Worm (Caenorhabditis elegans) whole organism, young adult: ENCODE results near the gene F44E5.17.

Experiments used
- B0261.1 ChIP-seq: sonication (generic microtip); optimal IDR thresholded peaks from 2 replicates; lab custom pipeline; 2016; ENCODE audit warnings: mild to moderate bottlenecking, missing genetic modification characterization, moderate library complexity, missing compliant biosample characterization
- C17E4.6 ChIP-seq: fragments of 200-800 bp; sonication (Bioruptor generic); IDR thresholded peaks from 2 replicates; pipeline ENCODE4 v1.3.6; 2022; ENCODE audit warnings: missing genetic modification reagents, missing genetic modification characterization, missing compliant biosample characterization
- D2030.7 ChIP-seq: fragments of 200-800 bp; sonication (Bioruptor generic); IDR thresholded peaks from 2 replicates; pipeline ENCODE4 v1.3.6; 2022; ENCODE audit warnings: missing genetic modification reagents, missing genetic modification characterization, missing compliant biosample characterization
- F22D6.2 ChIP-seq: sonication (generic microtip); optimal IDR thresholded peaks from 2 replicates; lab custom pipeline; 2016; ENCODE audit warnings: mild to moderate bottlenecking, missing genetic modification characterization, missing compliant biosample characterization
- F39B2.1 ChIP-seq: fragments of 200-800 bp; sonication (Bioruptor generic); IDR thresholded peaks from 2 replicates; pipeline ENCODE4 v1.3.6; 2022; ENCODE audit warnings: missing genetic modification reagents, missing genetic modification characterization, missing compliant biosample characterization
- F57C9.4 ChIP-seq: sonication (generic microtip); optimal IDR thresholded peaks from 2 replicates; lab custom pipeline; 2017; ENCODE audit warnings: mild to moderate bottlenecking, missing genetic modification characterization, missing compliant biosample characterization
- Y53F4B.3 ChIP-seq: fragments of 200-800 bp; sonication (Bioruptor generic); IDR thresholded peaks from 2 replicates; pipeline ENCODE4 v1.3.6; 2022; ENCODE audit warnings: missing genetic modification reagents, missing genetic modification characterization, missing compliant biosample characterization
- Y95B8A.8 ChIP-seq: fragments of 200-800 bp; sonication (Bioruptor generic); IDR thresholded peaks from 2 replicates; pipeline ENCODE4 v1.3.6; 2022; ENCODE audit warnings: missing genetic modification reagents, missing genetic modification characterization, missing compliant biosample characterization
- ZK185.1 ChIP-seq: sonication (generic microtip); optimal IDR thresholded peaks from 2 replicates; lab custom pipeline; 2016; ENCODE audit warnings: mild to moderate bottlenecking, missing genetic modification characterization, missing compliant biosample characterization; ENCODE audit not compliant: poor library complexity, severe bottlenecking
- akir-1 ChIP-seq: fragments of 200-800 bp; sonication (Bioruptor generic); optimal IDR thresholded peaks from 2 replicates; lab custom pipeline; 2018; ENCODE audit warnings: mild to moderate bottlenecking, missing genetic modification characterization, moderate library complexity, missing compliant biosample characterization
- ama-1 ChIP-seq, 3 experiments: fragments of 150-350 bp in 1 of 3; sonication (generic microtip) in 2 of 3; optimal IDR thresholded peaks; 2 replicates each; lab custom pipeline; 2014 to 2018; ENCODE audit warnings: missing biosample characterization in 2 of 3, missing genetic modification characterization in 2 of 3, missing genetic modification reagents in 2 of 3
- aptf-3 ChIP-seq: fragments of 200-800 bp; sonication (Bioruptor generic); IDR thresholded peaks from 2 replicates; pipeline ENCODE4 v1.3.6; 2022; ENCODE audit warnings: missing genetic modification characterization, missing compliant biosample characterization
- atf-7 ChIP-seq: sonication (generic microtip); optimal IDR thresholded peaks from 2 replicates; lab custom pipeline; 2017; ENCODE audit warnings: mild to moderate bottlenecking, missing genetic modification characterization, missing compliant biosample characterization
- athp-1 ChIP-seq: sonication (generic microtip); optimal IDR thresholded peaks from 2 replicates; lab custom pipeline; 2017; ENCODE audit warnings: mild to moderate bottlenecking, missing genetic modification characterization, missing compliant biosample characterization
- bed-1 ChIP-seq: fragments of 200-800 bp; sonication (Bioruptor generic); IDR thresholded peaks from 2 replicates; pipeline ENCODE4 v1.3.6; 2022; ENCODE audit warnings: missing genetic modification reagents, missing genetic modification characterization, missing compliant biosample characterization
- bed-2 ChIP-seq: fragments of 200-800 bp; sonication (Bioruptor generic); IDR thresholded peaks from 2 replicates; pipeline ENCODE4 v1.3.6; 2022; ENCODE audit warnings: missing genetic modification reagents, missing genetic modification characterization, missing compliant biosample characterization
- ccch-3 ChIP-seq: fragments of 200-800 bp; sonication (Bioruptor generic); optimal IDR thresholded peaks from 2 replicates; lab custom pipeline; 2018; ENCODE audit warnings: mild to moderate bottlenecking, missing genetic modification characterization, missing compliant biosample characterization
- ceh-40 ChIP-seq: fragments of 200-800 bp; sonication (Bioruptor generic); IDR thresholded peaks from 2 replicates; pipeline ENCODE4 v1.3.6; 2022; ENCODE audit warnings: missing genetic modification characterization, missing compliant biosample characterization
- ceh-58 ChIP-seq: fragments of 200-800 bp; sonication (Bioruptor generic); IDR thresholded peaks from 2 replicates; pipeline ENCODE4 v1.3.6; 2022; ENCODE audit warnings: missing genetic modification characterization, missing compliant biosample characterization
- dox-1 ChIP-seq: fragments of 200-800 bp; sonication (Bioruptor generic); IDR thresholded peaks from 2 replicates; pipeline ENCODE4 v1.3.6; 2022; ENCODE audit warnings: missing genetic modification reagents, missing genetic modification characterization, missing compliant biosample characterization
- egl-18 ChIP-seq: fragments of 200-800 bp; sonication (Bioruptor generic); IDR thresholded peaks from 2 replicates; pipeline ENCODE4 v1.3.6; 2022; ENCODE audit warnings: missing genetic modification reagents, missing genetic modification characterization, missing compliant biosample characterization
- egl-44 ChIP-seq: fragments of 200-800 bp; sonication (Bioruptor generic); IDR thresholded peaks from 2 replicates; pipeline ENCODE4 v1.3.6; 2022; ENCODE audit warnings: missing genetic modification reagents, missing genetic modification characterization, missing compliant biosample characterization
- hlh-12 ChIP-seq: sonication (generic microtip); optimal IDR thresholded peaks from 2 replicates; lab custom pipeline; 2016; ENCODE audit warnings: missing genetic modification characterization, missing compliant biosample characterization
- hmg-20 ChIP-seq: fragments of 200-800 bp; sonication (Bioruptor generic); IDR thresholded peaks from 2 replicates; pipeline ENCODE4 v1.3.6; 2022; ENCODE audit warnings: missing genetic modification reagents, missing genetic modification characterization, missing compliant biosample characterization
- let-526 ChIP-seq: fragments of 200-800 bp; sonication (Bioruptor generic); IDR thresholded peaks from 2 replicates; pipeline ENCODE4 v1.3.6; 2022; ENCODE audit warnings: missing genetic modification reagents, missing genetic modification characterization, missing compliant biosample characterization
- lin-26 ChIP-seq: fragments of 200-800 bp; sonication (Bioruptor generic); IDR thresholded peaks from 2 replicates; pipeline ENCODE4 v1.3.6; 2022; ENCODE audit warnings: missing genetic modification reagents, missing genetic modification characterization, missing compliant biosample characterization
- lin-35 ChIP-seq, 3 experiments: fragments of 150-350 bp in 2 of 3; sonication (generic microtip) in 1 of 3; optimal IDR thresholded peaks; 2 replicates each; lab custom pipeline; 2014 to 2018; ENCODE audit warnings: missing biosample characterization in 3 of 3, missing genetic modification characterization in 3 of 3, missing genetic modification reagents in 3 of 3
- lsl-1 ChIP-seq: fragments of 200-800 bp; sonication (Bioruptor generic); optimal IDR thresholded peaks from 2 replicates; lab custom pipeline; 2018; ENCODE audit warnings: mild to moderate bottlenecking, missing genetic modification characterization, moderate library complexity, missing compliant biosample characterization
- lsy-27 ChIP-seq: sonication (generic microtip); optimal IDR thresholded peaks from 2 replicates; lab custom pipeline; 2017; ENCODE audit warnings: missing genetic modification characterization, mild to moderate bottlenecking, missing compliant biosample characterization, antibody characterized with exemption, missing genotype, borderline replicate concordance; ENCODE audit not compliant: insufficient read depth
- madf-10 ChIP-seq: sonication (generic microtip); optimal IDR thresholded peaks from 2 replicates; lab custom pipeline; 2016; ENCODE audit warnings: mild to moderate bottlenecking, missing genetic modification characterization, missing compliant biosample characterization
- madf-8 ChIP-seq: fragments of 200-800 bp; sonication (Bioruptor generic); conservative IDR thresholded peaks from 2 replicates; pipeline ENCODE4 v1.3.6; 2022; ENCODE audit warnings: missing genetic modification reagents, missing genetic modification characterization, missing compliant biosample characterization
- mes-4 ChIP-seq: sonication (generic microtip); optimal IDR thresholded peaks from 2 replicates; lab custom pipeline; 2016; ENCODE audit warnings: missing genotype, missing genetic modification characterization, missing compliant biosample characterization
- mxl-1 ChIP-seq: sonication (generic microtip); optimal IDR thresholded peaks from 2 replicates; lab custom pipeline; 2016; ENCODE audit warnings: missing genetic modification characterization, missing compliant biosample characterization
- nfya-1 ChIP-seq: sonication (generic microtip); optimal IDR thresholded peaks from 2 replicates; lab custom pipeline; 2017; ENCODE audit warnings: antibody characterized with exemption, missing compliant biosample characterization, missing genetic modification characterization, borderline replicate concordance; ENCODE audit not compliant: insufficient read depth
- nfyb-1 ChIP-seq: fragments of 200-800 bp; sonication (Bioruptor generic); IDR thresholded peaks from 2 replicates; pipeline ENCODE4 v1.3.6; 2022; ENCODE audit warnings: missing genetic modification reagents, missing genetic modification characterization, missing compliant biosample characterization
- nhr-120 ChIP-seq: fragments of 200-800 bp; sonication (Bioruptor generic); IDR thresholded peaks from 2 replicates; pipeline ENCODE4 v1.3.6; 2022; ENCODE audit warnings: missing genetic modification characterization, missing compliant biosample characterization
- nhr-27 ChIP-seq: fragments of 200-800 bp; sonication (Bioruptor generic); optimal IDR thresholded peaks from 2 replicates; lab custom pipeline; 2018; ENCODE audit warnings: mild to moderate bottlenecking, missing genetic modification characterization, moderate library complexity, missing compliant biosample characterization
- rcor-1 ChIP-seq: fragments of 200-800 bp; sonication (Bioruptor generic); IDR thresholded peaks from 2 replicates; pipeline ENCODE4 v1.3.6; 2022; ENCODE audit warnings: missing genetic modification reagents, missing genetic modification characterization, missing compliant biosample characterization
- rec-8 ChIP-seq, 2 experiments: sonication (generic microtip); optimal IDR thresholded peaks; 2 replicates each; lab custom pipeline; 2016; ENCODE audit warnings: mild to moderate bottlenecking in 2 of 2, missing genetic modification characterization in 2 of 2, missing genetic modification reagents in 2 of 2, missing genotype in 2 of 2, missing biosample characterization in 1 of 2, missing compliant biosample characterization in 1 of 2, moderate library complexity in 1 of 2
- rpc-1 ChIP-seq, 2 experiments: fragments of 150-350 bp in 1 of 2; sonication (generic microtip) in 1 of 2; optimal IDR thresholded peaks; 2 replicates each; lab custom pipeline; 2014 to 2018; ENCODE audit warnings: missing biosample characterization in 1 of 2, missing genetic modification characterization in 1 of 2, missing genetic modification reagents in 1 of 2, missing genotype in 1 of 2
- snpc-4 ChIP-seq, 5 experiments: fragments of 150-350 bp in 1 of 5; sonication (generic microtip) in 4 of 5; optimal IDR thresholded peaks; 2 replicates each; lab custom pipeline; 2014 to 2018; ENCODE audit warnings: missing genetic modification characterization in 5 of 5, missing biosample characterization in 3 of 5, antibody characterized with exemption in 2 of 5, mild to moderate bottlenecking in 2 of 5, missing compliant biosample characterization in 2 of 5, missing genotype in 2 of 5, moderate library complexity in 2 of 5, missing genetic modification reagents in 1 of 5
- somi-1 ChIP-seq: fragments of 200-800 bp; sonication (Bioruptor generic); optimal IDR thresholded peaks from 2 replicates; lab custom pipeline; 2018; ENCODE audit warnings: mild to moderate bottlenecking, missing genetic modification characterization, missing compliant biosample characterization
- tbx-9 ChIP-seq: sonication (generic microtip); optimal IDR thresholded peaks from 2 replicates; lab custom pipeline; 2016; ENCODE audit warnings: borderline replicate concordance, missing genetic modification characterization, inconsistent platforms, missing compliant biosample characterization
- zim-3 ChIP-seq: sonication (generic microtip); optimal IDR thresholded peaks from 2 replicates; lab custom pipeline; 2017; ENCODE audit warnings: mild to moderate bottlenecking, missing genetic modification characterization, moderate library complexity, missing compliant biosample characterization
- ztf-18 ChIP-seq: sonication (generic microtip); optimal IDR thresholded peaks from 2 replicates; lab custom pipeline; 2016; ENCODE audit warnings: missing genotype, mild to moderate bottlenecking, missing genetic modification characterization, missing compliant biosample characterization
- ztf-25 ChIP-seq: fragments of 200-800 bp; sonication (Bioruptor generic); IDR thresholded peaks from 2 replicates; pipeline ENCODE4 v1.3.6; 2022; ENCODE audit warnings: missing genetic modification reagents, missing genetic modification characterization, missing compliant biosample characterization
- ztf-28 ChIP-seq: fragments of 200-800 bp; sonication (Bioruptor generic); IDR thresholded peaks from 2 replicates; pipeline ENCODE4 v1.3.6; 2022; ENCODE audit warnings: missing genetic modification reagents, missing genetic modification characterization, missing compliant biosample characterization

Gene F44E5.17

DNA sequence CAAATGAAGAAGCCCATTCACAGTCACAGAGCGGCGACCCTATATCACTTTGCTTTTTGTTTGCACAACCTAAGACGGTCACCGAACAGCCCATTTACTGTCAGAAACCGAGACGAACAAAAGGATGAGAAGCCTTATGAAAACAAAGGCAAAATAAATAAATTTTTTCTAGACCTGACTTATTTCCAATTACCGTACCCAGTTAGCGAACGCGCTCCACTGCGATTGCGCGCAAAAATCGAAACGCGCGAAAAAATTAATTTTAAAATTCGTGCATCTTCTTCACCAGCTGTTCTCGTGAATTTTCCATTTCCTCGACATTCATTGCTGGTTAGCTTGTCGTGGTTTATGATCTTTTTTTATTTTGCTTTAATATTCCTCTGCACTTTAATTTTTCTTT is 34.1 kb upstream of the F44E5.17 start, which contains the start of gene F43G6.16 (continued):
- TF ChIP-seq ztf-28 (GFP tag; lab: Robert Waterston, UW), result peak; percentile 76; the same call in 1 of the 2 replicates
- no peak for TF ChIP-seq lsy-27 (tag; lab: Kevin White, UChicago)
- TF ChIP-seq F22D6.2, result no peak
- TF ChIP-seq aptf-3 (GFP tag; lab: Robert Waterston, UW), result no peak
- no peak for TF ChIP-seq rec-8 (tag; optimal IDR thresholded peaks at IDR 0.05; lab: Kevin White, UChicago)
- peak; percentile 100 for TF ChIP-seq madf-8 (GFP tag; lab: Robert Waterston, UW)
- no peak for TF ChIP-seq B0261.1 (tag; lab: Kevin White, UChicago)
- TF ChIP-seq mxl-1 (tag; lab: Kevin White, UChicago), result no peak
- no peak for TF ChIP-seq ama-1 (optimal IDR thresholded peaks at IDR 0.05; lab: Kevin White, UChicago)
- no peak for TF ChIP-seq ama-1 (GFP tag; optimal IDR thresholded peaks at IDR 0.05; lab: Kevin White, UChicago)
- TF ChIP-seq ztf-18, result peak; percentile 53
- no peak for TF ChIP-seq tbx-9 (tag; lab: Kevin White, UChicago)
- no peak; the same call in 1 of the 2 replicates for TF ChIP-seq Y53F4B.3
- TF ChIP-seq nfyb-1 (GFP tag; lab: Robert Waterston, UW), result 0 out of 2 replicates have a peak, but pooled peaks have one; percentile 50
- TF ChIP-seq hlh-12 (tag; lab: Kevin White, UChicago), result no peak
- TF ChIP-seq let-526 (GFP tag; lab: Robert Waterston, UW), result no peak
- peak; percentile 51 for TF ChIP-seq athp-1 (tag; lab: Kevin White, UChicago)
- TF ChIP-seq zim-3, result no peak
- no peak for TF ChIP-seq atf-7 (tag; lab: Kevin White, UChicago)
- 0 out of 2 replicates have a peak, but pooled peaks have one; percentile 54 for TF ChIP-seq ztf-25
- TF ChIP-seq ccch-3 (GFP tag; lab: Kevin White, UChicago), result no peak
- no peak for TF ChIP-seq F39B2.1 (GFP tag; lab: Robert Waterston, UW)
- TF ChIP-seq lsl-1 (GFP tag; lab: Kevin White, UChicago), result peak; percentile 99
- TF ChIP-seq snpc-4 (GFP tag; optimal IDR thresholded peaks at IDR 0.05; lab: Kevin White, UChicago), result peak; percentile 28
- peak; percentile 21 to 63 (median 40) for TF ChIP-seq snpc-4 (tag; optimal IDR thresholded peaks at IDR 0.05; lab: Kevin White, UChicago)
- no peak for TF ChIP-seq ceh-40 (GFP tag; lab: Robert Waterston, UW)
- TF ChIP-seq mes-4 (tag; lab: Kevin White, UChicago), result no peak
- no peak for TF ChIP-seq nhr-27 (tag; lab: Kevin White, UChicago)
- TF ChIP-seq bed-1 (GFP tag; lab: Robert Waterston, UW), result no peak
- peak; percentile 86 for TF ChIP-seq Y95B8A.8 (GFP tag; lab: Robert Waterston, UW)
- no peak for TF ChIP-seq lin-26
- TF ChIP-seq ZK185.1 (tag; lab: Kevin White, UChicago), result no peak
- TF ChIP-seq akir-1 (GFP tag; lab: Kevin White, UChicago), result no peak
- peak; percentile 64; the same call in 1 of the 2 replicates for TF ChIP-seq C17E4.6 (GFP tag; lab: Robert Waterston, UW)
- TF ChIP-seq F57C9.4, result no peak
- TF ChIP-seq nhr-120 (GFP tag; lab: Robert Waterston, UW), result no peak
- no peak for TF ChIP-seq madf-10
- no peak for TF ChIP-seq ceh-58 (GFP tag; lab: Robert Waterston, UW)
- TF ChIP-seq egl-18 (GFP tag; lab: Robert Waterston, UW), result no peak
- peak; percentile 89 for TF ChIP-seq dox-1 (GFP tag; lab: Robert Waterston, UW)
- TF ChIP-seq egl-44, result no peak
- no peak for TF ChIP-seq bed-2
- TF ChIP-seq rcor-1 (GFP tag; lab: Robert Waterston, UW), result peak; percentile 82
- TF ChIP-seq hmg-20, result no peak
- peak; percentile 97 for TF ChIP-seq D2030.7
- no peak for TF ChIP-seq somi-1 (GFP tag; lab: Kevin White, UChicago)
- no peak for TF ChIP-seq rpc-1 (optimal IDR thresholded peaks at IDR 0.05; lab: Kevin White, UChicago)
- peak; percentile 12 for TF ChIP-seq rpc-1 (tag; optimal IDR thresholded peaks at IDR 0.05; lab: Kevin White, UChicago)
- peak; percentile 54 to 90 (median 58) for TF ChIP-seq lin-35 (GFP tag; optimal IDR thresholded peaks at IDR 0.05; lab: Kevin White, UChicago)
- TF ChIP-seq nfya-1 (tag; lab: Kevin White, UChicago), result no peak
